Worm (Caenorhabditis elegans) whole organism, L4 larva: ENCODE results near the gene atgp-1.

Experiments used
- F10B5.3 ChIP-seq: sonication (generic microtip); optimal IDR thresholded peaks from 2 replicates; lab custom pipeline; 2016; ENCODE audit warnings: mild to moderate bottlenecking, missing genetic modification characterization, missing compliant biosample characterization
- F26F4.8 ChIP-seq: fragments of 200-800 bp; sonication (Bioruptor generic); conservative IDR thresholded peaks from 2 replicates; pipeline ENCODE4 v1.3.6; 2022; ENCODE audit warnings: missing genetic modification characterization, missing compliant biosample characterization
- F37D6.2 ChIP-seq: sonication (generic microtip); optimal IDR thresholded peaks from 2 replicates; lab custom pipeline; 2016; ENCODE audit warnings: mild to moderate bottlenecking, missing genetic modification characterization, missing compliant biosample characterization
- F44E2.7 ChIP-seq: fragments of 200-800 bp; sonication (Bioruptor generic); IDR thresholded peaks from 2 replicates; pipeline ENCODE4 v2.1.2; 2022; ENCODE audit warnings: missing genetic modification characterization, missing compliant biosample characterization
- F49E8.2 ChIP-seq: sonication (generic microtip); optimal IDR thresholded peaks from 2 replicates; lab custom pipeline; 2016; ENCODE audit warnings: missing compliant biosample characterization, mild to moderate bottlenecking, missing genetic modification characterization, borderline replicate concordance
- R02D3.7 ChIP-seq: fragments of 150-350 bp; sonication (generic microtip); optimal IDR thresholded peaks from 3 replicates; lab custom pipeline; 2014; ENCODE audit warnings: missing biosample characterization, missing genetic modification characterization
- Y48G9A.11 ChIP-seq: fragments of 200-800 bp; sonication (Bioruptor generic); IDR thresholded peaks from 2 replicates; pipeline ENCODE4 v1.3.6; 2022; ENCODE audit warnings: missing genetic modification reagents, missing genetic modification characterization, missing compliant biosample characterization
- Y5F2A.4 ChIP-seq: fragments of 200-800 bp; sonication (Bioruptor generic); optimal IDR thresholded peaks from 2 replicates; lab custom pipeline; 2018; ENCODE audit warnings: mild to moderate bottlenecking, missing genetic modification characterization, missing compliant biosample characterization
- Y75B8A.6 ChIP-seq: fragments of 200-800 bp; sonication (Bioruptor generic); IDR thresholded peaks from 2 replicates; pipeline ENCODE4 v1.3.6; 2022; ENCODE audit warnings: missing genetic modification reagents, missing genetic modification characterization, missing compliant biosample characterization
- ZK337.2 ChIP-seq: fragments of 200-800 bp; sonication (Bioruptor generic); IDR thresholded peaks from 2 replicates; pipeline ENCODE4 v1.3.6; 2022; ENCODE audit warnings: missing genetic modification reagents, missing genetic modification characterization, missing compliant biosample characterization
- ZK546.5 ChIP-seq, 2 experiments: sonication (generic microtip); optimal IDR thresholded peaks; 2 replicates each; lab custom pipeline; 2017; ENCODE audit warnings: missing biosample characterization in 2 of 2, missing genetic modification characterization in 2 of 2
- aha-1 ChIP-seq: fragments of 150-350 bp; peaks from one replicate; lab custom pipeline; 2014; ENCODE audit warnings: missing biosample characterization, missing genetic modification characterization
- aly-2 ChIP-seq: sonication (generic microtip); optimal IDR thresholded peaks from 2 replicates; lab custom pipeline; 2018; ENCODE audit warnings: missing biosample characterization, missing genetic modification characterization
- arid-1 ChIP-seq: fragments of 200-800 bp; sonication (Bioruptor generic); conservative IDR thresholded peaks from 2 replicates; pipeline ENCODE4 v1.3.6; 2022; ENCODE audit warnings: missing genetic modification reagents, missing genetic modification characterization, missing compliant biosample characterization
- attf-4 ChIP-seq: sonication (generic microtip); optimal IDR thresholded peaks from 3 replicates; lab custom pipeline; 2017; ENCODE audit warnings: missing biosample characterization, missing genetic modification characterization
- ceh-28 ChIP-seq: fragments of 150-350 bp; optimal IDR thresholded peaks from 2 replicates; lab custom pipeline; 2014; ENCODE audit warnings: missing biosample characterization, missing genetic modification reagents, missing genetic modification characterization
- ceh-44 ChIP-seq: fragments of 200-800 bp; sonication (Bioruptor generic); IDR thresholded peaks from 2 replicates; pipeline ENCODE4 v1.3.6; 2022; ENCODE audit warnings: missing genetic modification reagents, missing genetic modification characterization, missing compliant biosample characterization
- ceh-62 ChIP-seq: sonication (generic microtip); optimal IDR thresholded peaks from 2 replicates; lab custom pipeline; 2017; ENCODE audit warnings: missing biosample characterization, missing genetic modification characterization
- daf-19 ChIP-seq: fragments of 200-800 bp; sonication (Bioruptor generic); conservative IDR thresholded peaks from 2 replicates; pipeline ENCODE4 v1.3.6; 2022; ENCODE audit warnings: missing genetic modification characterization, missing compliant biosample characterization
- dmd-6 ChIP-seq: fragments of 200-800 bp; sonication (Bioruptor generic); IDR thresholded peaks from 2 replicates; pipeline ENCODE4 v1.3.6; 2022; ENCODE audit warnings: missing genetic modification reagents, missing genetic modification characterization, missing compliant biosample characterization
- dmd-8 ChIP-seq: fragments of 200-800 bp; sonication (Bioruptor generic); IDR thresholded peaks from 2 replicates; pipeline ENCODE4 v1.3.6; 2022; ENCODE audit warnings: missing genetic modification characterization, missing compliant biosample characterization
- dmd-9 ChIP-seq: fragments of 200-800 bp; sonication (Bioruptor generic); IDR thresholded peaks from 2 replicates; pipeline ENCODE4 v1.3.6; 2022; ENCODE audit warnings: missing genetic modification reagents, missing genetic modification characterization, missing compliant biosample characterization
- dpl-1 ChIP-seq: fragments of 150-350 bp; optimal IDR thresholded peaks from 2 replicates; lab custom pipeline; 2014; ENCODE audit warnings: missing biosample characterization, missing genetic modification reagents, missing genetic modification characterization
- duxl-1 ChIP-seq: sonication (generic microtip); optimal IDR thresholded peaks from 2 replicates; lab custom pipeline; 2016; ENCODE audit warnings: mild to moderate bottlenecking, missing genetic modification characterization, moderate library complexity, missing compliant biosample characterization; ENCODE audit not compliant: poor library complexity
- dve-1 ChIP-seq: sonication (generic microtip); optimal IDR thresholded peaks from 2 replicates; lab custom pipeline; 2017; ENCODE audit warnings: antibody characterized with exemption, mild to moderate bottlenecking, missing genetic modification characterization, missing compliant biosample characterization; ENCODE audit not compliant: insufficient read depth
- egl-27 ChIP-seq: sonication (generic microtip); optimal IDR thresholded peaks from 3 replicates; lab custom pipeline; 2017; ENCODE audit warnings: missing biosample characterization, missing genetic modification reagents, missing genetic modification characterization
- egl-43 ChIP-seq: fragments of 200-800 bp; sonication (Bioruptor generic); IDR thresholded peaks from 2 replicates; pipeline ENCODE4 v1.3.6; 2022; ENCODE audit warnings: missing genetic modification reagents, missing genetic modification characterization, missing compliant biosample characterization
- hif-1 ChIP-seq, 2 experiments: sonication (generic microtip); optimal IDR thresholded peaks; 2 replicates each; lab custom pipeline; 2016 to 2017; ENCODE audit warnings: missing compliant biosample characterization in 2 of 2, missing genetic modification characterization in 2 of 2, missing genetic modification reagents in 2 of 2, missing genotype in 2 of 2, mild to moderate bottlenecking in 1 of 2
- hlh-11 ChIP-seq: fragments of 200-800 bp; sonication (Bioruptor generic); optimal IDR thresholded peaks from 2 replicates; lab custom pipeline; 2018; ENCODE audit warnings: mild to moderate bottlenecking, missing genetic modification characterization, missing compliant biosample characterization
- hmg-1.1 ChIP-seq: fragments of 200-800 bp; sonication (Bioruptor generic); IDR thresholded peaks from 2 replicates; pipeline ENCODE4 v1.3.6; 2022; ENCODE audit warnings: missing genetic modification reagents, missing genetic modification characterization, missing compliant biosample characterization
- jun-1 ChIP-seq: fragments of 150-350 bp; optimal IDR thresholded peaks from 2 replicates; lab custom pipeline; 2014; ENCODE audit warnings: missing biosample characterization, missing genetic modification reagents, missing genetic modification characterization
- lin-13 ChIP-seq: fragments of 150-350 bp; optimal IDR thresholded peaks from 2 replicates; lab custom pipeline; 2014; ENCODE audit warnings: missing biosample characterization, missing genetic modification reagents, missing genetic modification characterization
- lin-29 ChIP-seq: fragments of 200-800 bp; sonication (Bioruptor generic); IDR thresholded peaks from 2 replicates; pipeline ENCODE4 v1.3.6; 2022; ENCODE audit warnings: missing genetic modification reagents, missing genetic modification characterization, missing compliant biosample characterization
- lin-38 ChIP-seq: fragments of 200-800 bp; sonication (Bioruptor generic); IDR thresholded peaks from 2 replicates; pipeline ENCODE4 v1.3.6; 2022; ENCODE audit warnings: missing genetic modification reagents, missing genetic modification characterization, missing compliant biosample characterization
- lin-39 ChIP-seq: fragments of 150-350 bp; optimal IDR thresholded peaks from 2 replicates; lab custom pipeline; 2014; ENCODE audit warnings: missing biosample characterization, missing genetic modification reagents, missing genetic modification characterization
- lir-3 ChIP-seq: sonication (generic microtip); optimal IDR thresholded peaks from 2 replicates; lab custom pipeline; 2016; ENCODE audit warnings: mild to moderate bottlenecking, missing genetic modification characterization, missing compliant biosample characterization
- madf-9 ChIP-seq: fragments of 200-800 bp; sonication (Bioruptor generic); conservative IDR thresholded peaks from 2 replicates; pipeline ENCODE4 v1.3.6; 2022; ENCODE audit warnings: missing genetic modification reagents, missing genetic modification characterization, missing compliant biosample characterization
- mdl-1 ChIP-seq, 2 experiments: fragments of 150-350 bp in 1 of 2; sonication (generic microtip) in 1 of 2; optimal IDR thresholded peaks; 2 replicates each; lab custom pipeline; 2014 to 2017; ENCODE audit warnings: missing biosample characterization in 2 of 2, missing genetic modification characterization in 2 of 2
- mes-2 ChIP-seq: sonication (generic microtip); optimal IDR thresholded peaks from 2 replicates; lab custom pipeline; 2016; ENCODE audit warnings: missing genotype, mild to moderate bottlenecking, missing genetic modification characterization, missing compliant biosample characterization; ENCODE audit not compliant: poor library complexity, severe bottlenecking
- nhr-10 ChIP-seq: fragments of 150-350 bp; optimal IDR thresholded peaks from 2 replicates; lab custom pipeline; 2014; ENCODE audit warnings: missing biosample characterization, missing genetic modification characterization
- nhr-237 ChIP-seq: sonication (generic microtip); optimal IDR thresholded peaks from 2 replicates; lab custom pipeline; 2017; ENCODE audit warnings: missing biosample characterization, missing genetic modification characterization
- nhr-25 ChIP-seq: sonication (generic microtip); optimal IDR thresholded peaks from 2 replicates; lab custom pipeline; 2017; ENCODE audit warnings: missing genetic modification characterization, mild to moderate bottlenecking, missing compliant biosample characterization, antibody characterized with exemption, moderate library complexity, borderline replicate concordance; ENCODE audit not compliant: insufficient read depth
- nhr-76 ChIP-seq: fragments of 150-350 bp; optimal IDR thresholded peaks from 2 replicates; lab custom pipeline; 2014; ENCODE audit warnings: missing biosample characterization, missing genetic modification characterization
- nhr-77 ChIP-seq: fragments of 150-350 bp; optimal IDR thresholded peaks from 2 replicates; lab custom pipeline; 2014; ENCODE audit warnings: missing biosample characterization, missing genetic modification characterization
- pqm-1 ChIP-seq: sonication (generic microtip); optimal IDR thresholded peaks from 2 replicates; lab custom pipeline; 2017; ENCODE audit warnings: missing biosample characterization, missing genetic modification characterization
- rbr-2 ChIP-seq: sonication (generic microtip); optimal IDR thresholded peaks from 2 replicates; lab custom pipeline; 2016; ENCODE audit warnings: missing genotype, missing genetic modification characterization, missing compliant biosample characterization
- saeg-2 ChIP-seq: fragments of 200-800 bp; sonication (Bioruptor generic); IDR thresholded peaks from 2 replicates; pipeline ENCODE4 v1.3.6; 2022; ENCODE audit warnings: missing genetic modification reagents, missing genetic modification characterization, missing compliant biosample characterization
- sdz-12 ChIP-seq: fragments of 200-800 bp; sonication (Bioruptor generic); optimal IDR thresholded peaks from 2 replicates; lab custom pipeline; 2018; ENCODE audit warnings: mild to moderate bottlenecking, missing genetic modification characterization, missing compliant biosample characterization
- set-16 ChIP-seq: fragments of 200-800 bp; sonication (Bioruptor generic); IDR thresholded peaks from 2 replicates; pipeline ENCODE4 v1.3.6; 2022; ENCODE audit warnings: missing genetic modification reagents, missing genetic modification characterization, missing compliant biosample characterization
- spr-3 ChIP-seq: fragments of 200-800 bp; sonication (Bioruptor generic); optimal IDR thresholded peaks from 2 replicates; lab custom pipeline; 2018; ENCODE audit warnings: mild to moderate bottlenecking, missing genetic modification characterization, missing compliant biosample characterization
- zip-2 ChIP-seq: fragments of 150-350 bp; optimal IDR thresholded peaks from 2 replicates; lab custom pipeline; 2014; ENCODE audit warnings: missing biosample characterization, missing genetic modification characterization

The atgp-1 gene

ce11 chrIV:17278363-17278762, 9.2 kb downstream of the atgp-1 start (continued):
- TF ChIP-seq F37D6.2 (tag; lab: Kevin White, UChicago), result peak; percentile 95
- TF ChIP-seq pqm-1 (tag; lab: Kevin White, UChicago), result peak; percentile 36
- 0 out of 2 replicates have a peak, but pooled peaks have one; percentile 57 for TF ChIP-seq F44E2.7 (GFP tag; lab: Robert Waterston, UW)
- TF ChIP-seq lin-13, result peak; percentile 93
- TF ChIP-seq nhr-25 (tag; lab: Kevin White, UChicago), result peak; percentile 96
- TF ChIP-seq ceh-44 (GFP tag; lab: Robert Waterston, UW), result peak; percentile 50; the same call in 1 of the 2 replicates
- peak; percentile 88 for TF ChIP-seq nhr-10 (tag; lab: Kevin White, UChicago)
- TF ChIP-seq egl-43 (GFP tag; lab: Robert Waterston, UW), result peak; percentile 94
- peak; percentile 22 for TF ChIP-seq nhr-237 (tag; lab: Kevin White, UChicago)
- TF ChIP-seq duxl-1 (tag; lab: Kevin White, UChicago), result peak; percentile 62
- TF ChIP-seq attf-4 (tag; lab: Kevin White, UChicago), result no peak
- TF ChIP-seq ZK337.2 (GFP tag; lab: Robert Waterston, UW), result 0 out of 2 replicates have a peak, but pooled peaks have one; percentile 32
- peak; percentile 75 for TF ChIP-seq arid-1
- TF ChIP-seq ceh-62 (tag; lab: Kevin White, UChicago), result no peak
- no peak for TF ChIP-seq egl-27 (tag; lab: Kevin White, UChicago)
- peak; percentile 97 for TF ChIP-seq hlh-11
- TF ChIP-seq dmd-8 (GFP tag; lab: Robert Waterston, UW), result no peak
- peak; percentile 98 for TF ChIP-seq rbr-2 (tag; lab: Kevin White, UChicago)
- TF ChIP-seq hif-1 (tag; optimal IDR thresholded peaks at IDR 0.05; lab: Kevin White, UChicago), result peak; percentile 70 to 97
- TF ChIP-seq ZK546.5 (tag; optimal IDR thresholded peaks at IDR 0.05; lab: Kevin White, UChicago), result peak in 1 of 2 experiments; percentile 66
- TF ChIP-seq saeg-2, result peak; percentile 88
- TF ChIP-seq Y5F2A.4 (GFP tag; lab: Kevin White, UChicago), result peak; percentile 55
- peak; percentile 98 for TF ChIP-seq nhr-77 (tag; lab: Kevin White, UChicago)
- peak; percentile 82 for TF ChIP-seq F49E8.2 (tag; lab: Kevin White, UChicago)
- peak; percentile 88 for TF ChIP-seq madf-9 (GFP tag; lab: Robert Waterston, UW)
- no peak for TF ChIP-seq lir-3 (tag; lab: Kevin White, UChicago)
- TF ChIP-seq lin-39 (tag; lab: Kevin White, UChicago), result peak; percentile 58
- peak; percentile 82 for TF ChIP-seq dpl-1 (GFP tag; lab: Kevin White, UChicago)
- no peak for TF ChIP-seq F26F4.8 (GFP tag; lab: Robert Waterston, UW)
- TF ChIP-seq sdz-12 (GFP tag; lab: Kevin White, UChicago), result peak; percentile 96
- peak; percentile 78 for TF ChIP-seq nhr-76 (tag; lab: Kevin White, UChicago)
- peak; percentile 87 for TF ChIP-seq lin-29
- peak; percentile 99 for TF ChIP-seq aha-1 (tag; lab: Kevin White, UChicago)
- TF ChIP-seq lin-38, result peak; percentile 90
- no peak for TF ChIP-seq R02D3.7 (tag; lab: Kevin White, UChicago)
- TF ChIP-seq mes-2 (tag; lab: Kevin White, UChicago), result peak; percentile 89
- peak; percentile 91 for TF ChIP-seq jun-1 (tag; lab: Kevin White, UChicago)
- TF ChIP-seq hmg-1.1 (GFP tag; lab: Robert Waterston, UW), result peak; percentile 98
- peak; percentile 78 for TF ChIP-seq F10B5.3 (tag; lab: Kevin White, UChicago)
- TF ChIP-seq dve-1 (tag; lab: Kevin White, UChicago), result peak; percentile 98
- TF ChIP-seq dmd-6 (GFP tag; lab: Robert Waterston, UW), result peak; percentile 97
- no peak for TF ChIP-seq aly-2 (tag; lab: Kevin White, UChicago)
- TF ChIP-seq mdl-1 (tag; optimal IDR thresholded peaks at IDR 0.05; lab: Kevin White, UChicago), result peak; percentile 47 to 79
- TF ChIP-seq daf-19 (GFP tag; lab: Robert Waterston, UW), result peak; percentile 90
- peak; percentile 86 for TF ChIP-seq Y48G9A.11
- peak; percentile 89 for TF ChIP-seq Y75B8A.6 (GFP tag; lab: Robert Waterston, UW)
- TF ChIP-seq zip-2, result peak; percentile 88
- TF ChIP-seq ceh-28, result peak; percentile 19
- TF ChIP-seq spr-3 (GFP tag; lab: Kevin White, UChicago), result peak; percentile 81
- TF ChIP-seq dmd-9 (GFP tag; lab: Robert Waterston, UW), result peak; percentile 92
- TF ChIP-seq set-16 (GFP tag; lab: Robert Waterston, UW), result peak; percentile 65
